Worm (Caenorhabditis elegans) whole organism, L2 larva: Measurements from ENCODE around the gene ttm-2.

Source experiments
- C34F6.9 ChIP-seq: fragments of 150-350 bp; optimal IDR thresholded peaks from 2 replicates; lab custom pipeline; 2014; ENCODE audit warnings: missing biosample characterization, missing genetic modification characterization
- F13H6.1 ChIP-seq: sonication (generic microtip); optimal IDR thresholded peaks from 2 replicates; lab custom pipeline; 2016; ENCODE audit warnings: missing genetic modification characterization, missing compliant biosample characterization
- R02D3.7 ChIP-seq: fragments of 150-350 bp; optimal IDR thresholded peaks from 2 replicates; lab custom pipeline; 2014; ENCODE audit warnings: missing biosample characterization, missing genetic modification characterization
- Y55F3AM.14 ChIP-seq: fragments of 200-800 bp; sonication (Bioruptor generic); optimal IDR thresholded peaks from 2 replicates; lab custom pipeline; 2018; ENCODE audit warnings: mild to moderate bottlenecking, missing genetic modification characterization, missing compliant biosample characterization
- ZK546.5 ChIP-seq: sonication (generic microtip); optimal IDR thresholded peaks from 2 replicates; lab custom pipeline; 2017; ENCODE audit warnings: missing biosample characterization, missing genetic modification characterization
- aly-2 ChIP-seq: fragments of 150-350 bp; optimal IDR thresholded peaks from 2 replicates; lab custom pipeline; 2014; ENCODE audit warnings: missing biosample characterization, missing genetic modification characterization
- ama-1 ChIP-seq: fragments of 150-350 bp; optimal IDR thresholded peaks from 2 replicates; lab custom pipeline; 2018; ENCODE audit warnings: inconsistent platforms
- blmp-1 ChIP-seq: sonication (generic microtip); optimal IDR thresholded peaks from 2 replicates; lab custom pipeline; 2017; ENCODE audit warnings: missing genetic modification characterization, mild to moderate bottlenecking, missing compliant biosample characterization, antibody characterized with exemption, moderate library complexity; ENCODE audit not compliant: insufficient read depth
- ceh-16 ChIP-seq: fragments of 150-350 bp; optimal IDR thresholded peaks from 2 replicates; lab custom pipeline; 2014; ENCODE audit warnings: missing biosample characterization, missing genetic modification characterization
- crh-2 ChIP-seq: sonication (generic microtip); optimal IDR thresholded peaks from 2 replicates; lab custom pipeline; 2017; ENCODE audit warnings: missing biosample characterization, missing genetic modification characterization
- egl-27 ChIP-seq: sonication (generic microtip); optimal IDR thresholded peaks from 3 replicates; lab custom pipeline; 2017; ENCODE audit warnings: missing biosample characterization, missing genetic modification reagents, missing genetic modification characterization
- elt-1 ChIP-seq: fragments of 150-350 bp; optimal IDR thresholded peaks from 2 replicates; lab custom pipeline; 2014; ENCODE audit warnings: missing biosample characterization, missing genetic modification characterization
- elt-3 ChIP-seq: sonication (generic microtip); optimal IDR thresholded peaks from 2 replicates; lab custom pipeline; 2017; ENCODE audit warnings: missing biosample characterization, missing genetic modification characterization
- fos-1 ChIP-seq: fragments of 150-350 bp; optimal IDR thresholded peaks from 2 replicates; lab custom pipeline; 2014; ENCODE audit warnings: missing biosample characterization, missing genetic modification characterization
- lin-11 ChIP-seq: fragments of 150-350 bp; sonication (generic microtip); optimal IDR thresholded peaks from 2 replicates; lab custom pipeline; 2014; ENCODE audit warnings: missing biosample characterization, missing genetic modification characterization, inconsistent platforms, mixed read lengths
- lin-13 ChIP-seq: fragments of 150-350 bp; optimal IDR thresholded peaks from 2 replicates; lab custom pipeline; 2014; ENCODE audit warnings: missing biosample characterization, missing genetic modification reagents, missing genetic modification characterization
- lsy-2 ChIP-seq, 2 experiments: fragments of 150-350 bp in 1 of 2; sonication (generic microtip) in 1 of 2; optimal IDR thresholded peaks; 2 replicates each; lab custom pipeline; 2014 to 2017; ENCODE audit warnings: missing biosample characterization in 2 of 2, missing genetic modification characterization in 2 of 2
- mab-5 ChIP-seq: fragments of 150-350 bp; optimal IDR thresholded peaks from 2 replicates; lab custom pipeline; 2014; ENCODE audit warnings: missing biosample characterization, missing genetic modification characterization
- mbf-1 ChIP-seq: sonication (generic microtip); optimal IDR thresholded peaks from 2 replicates; lab custom pipeline; 2017; ENCODE audit warnings: missing biosample characterization, missing genetic modification characterization
- mdl-1 ChIP-seq, 2 experiments: fragments of 150-350 bp in 1 of 2; sonication (generic microtip) in 1 of 2; optimal IDR thresholded peaks; 2 replicates each; lab custom pipeline; 2017; ENCODE audit warnings: missing biosample characterization in 2 of 2, missing genetic modification characterization in 2 of 2
- nhr-10 ChIP-seq: sonication (generic microtip); optimal IDR thresholded peaks from 2 replicates; lab custom pipeline; 2017; ENCODE audit warnings: missing biosample characterization, missing genetic modification characterization
- nhr-12 ChIP-seq: fragments of 150-350 bp; optimal IDR thresholded peaks from 2 replicates; lab custom pipeline; 2014; ENCODE audit warnings: missing biosample characterization, missing genetic modification characterization
- nhr-129 ChIP-seq: fragments of 150-350 bp; optimal IDR thresholded peaks from 2 replicates; lab custom pipeline; 2014; ENCODE audit warnings: missing biosample characterization, missing genetic modification characterization
- nhr-21 ChIP-seq: fragments of 150-350 bp; optimal IDR thresholded peaks from 2 replicates; lab custom pipeline; 2014; ENCODE audit warnings: missing biosample characterization, missing genetic modification characterization
- nhr-23 ChIP-seq: fragments of 150-350 bp; optimal IDR thresholded peaks from 2 replicates; lab custom pipeline; 2014; ENCODE audit warnings: missing biosample characterization, missing genetic modification reagents, missing genetic modification characterization
- nhr-237 ChIP-seq: fragments of 150-350 bp; optimal IDR thresholded peaks from 2 replicates; lab custom pipeline; 2014; ENCODE audit warnings: missing biosample characterization, missing genetic modification characterization
- nhr-25 ChIP-seq: fragments of 150-350 bp; sonication (generic microtip); optimal IDR thresholded peaks from 3 replicates; lab custom pipeline; 2014; ENCODE audit warnings: missing biosample characterization, missing genetic modification characterization
- nhr-6 ChIP-seq: fragments of 150-350 bp; optimal IDR thresholded peaks from 2 replicates; lab custom pipeline; 2014; ENCODE audit warnings: missing biosample characterization, missing genetic modification characterization
- nhr-77 ChIP-seq: fragments of 150-350 bp; optimal IDR thresholded peaks from 2 replicates; lab custom pipeline; 2014; ENCODE audit warnings: missing biosample characterization, missing genetic modification characterization
- peb-1 ChIP-seq: fragments of 150-350 bp; optimal IDR thresholded peaks from 2 replicates; lab custom pipeline; 2014; ENCODE audit warnings: missing biosample characterization, missing genetic modification characterization
- sem-4 ChIP-seq: fragments of 150-350 bp; optimal IDR thresholded peaks from 2 replicates; lab custom pipeline; 2014; ENCODE audit warnings: missing biosample characterization, missing genetic modification reagents, missing genetic modification characterization
- skn-1 ChIP-seq: sonication (generic microtip); optimal IDR thresholded peaks from 2 replicates; lab custom pipeline; 2017; ENCODE audit warnings: missing biosample characterization, missing genetic modification characterization
- sma-9 ChIP-seq, 2 experiments: fragments of 150-350 bp in 1 of 2; sonication (generic microtip) in 1 of 2; optimal IDR thresholded peaks; 2 replicates each; lab custom pipeline; 2014 to 2016; ENCODE audit warnings: missing genetic modification characterization in 2 of 2, mild to moderate bottlenecking in 1 of 2, missing biosample characterization in 1 of 2, missing compliant biosample characterization in 1 of 2, missing genetic modification reagents in 1 of 2, moderate library complexity in 1 of 2
- snpc-4 ChIP-seq: fragments of 150-350 bp; optimal IDR thresholded peaks from 2 replicates; lab custom pipeline; 2014; ENCODE audit warnings: missing biosample characterization, missing genetic modification characterization
- unc-39 ChIP-seq: fragments of 150-350 bp; optimal IDR thresholded peaks from 2 replicates; lab custom pipeline; 2014; ENCODE audit warnings: missing biosample characterization, missing genetic modification characterization
- unc-55 ChIP-seq: fragments of 150-350 bp; sonication (generic microtip); optimal IDR thresholded peaks from 3 replicates; lab custom pipeline; 2014; ENCODE audit warnings: missing biosample characterization, missing genetic modification reagents, missing genetic modification characterization
- unc-62 ChIP-seq: fragments of 150-350 bp; optimal IDR thresholded peaks from 2 replicates; lab custom pipeline; 2014; ENCODE audit warnings: missing biosample characterization, missing genetic modification reagents, missing genetic modification characterization
- ztf-11 ChIP-seq: sonication (generic microtip); optimal IDR thresholded peaks from 2 replicates; lab custom pipeline; 2017; ENCODE audit warnings: missing biosample characterization, missing genetic modification characterization
- ztf-4 ChIP-seq: fragments of 150-350 bp; optimal IDR thresholded peaks from 2 replicates; lab custom pipeline; 2014; ENCODE audit warnings: missing biosample characterization, missing genetic modification characterization

Gene ttm-2

DNA sequence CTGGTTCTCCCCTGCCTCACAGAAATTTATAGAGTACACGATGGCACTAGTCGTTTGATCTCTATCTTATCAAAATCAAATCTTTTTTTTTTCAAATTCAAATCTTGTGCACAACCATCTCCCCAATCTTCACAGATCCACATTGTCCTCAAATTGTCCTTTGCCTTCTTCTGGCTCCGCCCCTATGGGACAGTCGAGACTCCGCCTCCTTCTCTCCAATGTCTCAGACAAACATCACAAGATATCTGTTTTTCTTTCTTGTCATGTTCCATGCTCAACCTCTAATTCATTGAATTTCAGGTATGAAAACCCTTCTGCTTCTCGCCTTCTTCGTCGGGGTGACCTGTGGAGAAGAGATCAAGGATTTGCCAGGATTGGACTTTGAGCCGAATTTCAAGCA is 28.8 kb downstream of the ttm-2 start, which contains the start of gene ctsa-1.1:
ctsa-1.1 (plus strand) TSS at position 301 of the 400 bp plus-strand sequence.
- TF ChIP-seq ZK546.5 (tag; lab: Kevin White, UChicago) (no peak), sma-9 (GFP tag; optimal IDR thresholded peaks at IDR 0.05; lab: Kevin White, UChicago) (no peak), sma-9 (tag; optimal IDR thresholded peaks at IDR 0.05; lab: Kevin White, UChicago) (no peak), unc-55 (GFP tag; lab: Kevin White, UChicago) (no peak), peb-1 (tag; lab: Kevin White, UChicago) (no peak), nhr-23 (tag; lab: Kevin White, UChicago) (no peak), elt-1 (tag; lab: Kevin White, UChicago) (no peak), nhr-77 (tag; lab: Kevin White, UChicago) (no peak), nhr-21 (no peak), egl-27 (tag; lab: Kevin White, UChicago) (no peak), R02D3.7 (tag; lab: Kevin White, UChicago) (no peak), crh-2 (tag; lab: Kevin White, UChicago) (no peak), nhr-10 (tag; lab: Kevin White, UChicago) (no peak), nhr-25 (tag; lab: Kevin White, UChicago) (no peak), skn-1 (tag; lab: Kevin White, UChicago) (no peak), nhr-237 (tag; lab: Kevin White, UChicago) (no peak), mdl-1 (tag; optimal IDR thresholded peaks at IDR 0.05; lab: Kevin White, UChicago) (no peak), mbf-1 (tag; lab: Kevin White, UChicago) (no peak), ceh-16 (tag; lab: Kevin White, UChicago) (no peak)

DNA sequence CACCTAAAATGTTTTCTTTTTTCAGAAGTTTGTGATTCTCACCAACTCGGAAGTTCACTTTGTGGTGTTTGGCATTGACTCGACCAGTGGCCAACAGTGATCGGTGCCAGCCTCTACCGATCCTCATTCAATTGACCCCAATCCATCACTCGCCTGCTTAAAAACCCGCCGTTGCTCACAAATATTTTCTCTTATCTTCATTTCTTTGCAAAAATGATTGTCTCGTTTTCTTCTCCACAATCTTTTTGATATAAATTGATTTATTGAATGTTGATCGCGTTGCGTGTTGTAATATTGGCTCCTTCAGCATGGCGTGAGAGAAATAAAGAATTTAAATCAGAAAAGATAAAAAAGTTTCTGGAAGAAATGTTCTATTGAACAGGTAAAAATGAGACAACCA is 29.6 kb downstream of the ttm-2 start:
- TF ChIP-seq F13H6.1 (tag; lab: Kevin White, UChicago): peak; percentile 28
- no peak for TF ChIP-seq sem-4 (tag; lab: Kevin White, UChicago)
- TF ChIP-seq sma-9 (GFP tag; optimal IDR thresholded peaks at IDR 0.05; lab: Kevin White, UChicago): peak; percentile 45
- TF ChIP-seq sma-9 (tag; optimal IDR thresholded peaks at IDR 0.05; lab: Kevin White, UChicago): no peak
- peak; percentile 30 for TF ChIP-seq mab-5 (tag; lab: Kevin White, UChicago)
- TF ChIP-seq nhr-21: no peak
- peak in 1 of 2 experiments; percentile 33 for TF ChIP-seq lsy-2 (tag; optimal IDR thresholded peaks at IDR 0.05; lab: Kevin White, UChicago)
- TF ChIP-seq C34F6.9: peak; percentile 26
- no peak for TF ChIP-seq lin-11

DNA sequence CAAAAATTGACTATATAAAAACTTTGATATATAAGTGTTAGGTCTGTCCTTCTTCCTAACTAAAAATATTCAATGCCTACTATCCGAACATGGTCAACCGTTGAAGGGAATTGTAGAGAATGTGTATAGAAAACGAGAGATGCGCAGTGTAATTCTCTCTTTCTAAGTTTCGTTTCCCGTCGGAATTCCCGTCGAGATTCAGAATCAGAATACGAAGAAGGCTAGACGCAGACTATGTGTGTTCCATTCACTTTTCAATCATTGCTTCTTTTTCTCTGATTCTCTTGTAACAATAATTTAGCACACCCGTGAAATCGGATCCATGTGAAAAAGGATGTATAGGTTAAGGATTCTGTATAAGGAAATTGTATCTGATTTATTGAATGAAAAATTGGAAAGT is 31.7 kb downstream of the ttm-2 start:
- TF ChIP-seq elt-3 (tag; lab: Kevin White, UChicago) (no peak), nhr-25 (tag; lab: Kevin White, UChicago) (peak; percentile 10), blmp-1 (peak; percentile 93)

DNA sequence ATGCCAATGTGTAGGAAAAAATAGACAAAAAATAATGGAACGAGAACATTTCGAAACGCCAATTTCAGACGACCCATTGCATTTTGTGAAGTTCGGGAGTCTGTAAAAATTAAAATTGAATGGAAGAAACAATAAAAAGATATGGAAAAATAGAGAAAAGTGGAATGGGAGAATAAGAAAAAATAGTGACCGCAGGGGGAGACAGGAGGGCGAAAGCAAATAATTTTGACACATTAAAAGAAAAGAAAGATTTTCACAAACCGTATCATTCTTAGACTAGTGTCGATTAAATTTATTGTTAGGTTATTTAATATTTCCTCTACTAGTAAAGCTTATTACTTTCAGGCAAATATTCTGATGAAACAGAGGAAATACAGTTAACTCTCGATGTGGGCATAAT is 32.3 kb downstream of the ttm-2 start, which contains the start of gene F41C3.11:
F41C3.11 (minus strand) TSS at position 101 of the 400 bp plus-strand sequence.
- TF ChIP-seq mbf-1 (tag; lab: Kevin White, UChicago) (no peak), ztf-4 (tag; lab: Kevin White, UChicago) (no peak), blmp-1 (no peak), crh-2 (tag; lab: Kevin White, UChicago) (no peak), elt-3 (tag; lab: Kevin White, UChicago) (no peak), mdl-1 (tag; optimal IDR thresholded peaks at IDR 0.05; lab: Kevin White, UChicago) (no peak), nhr-129 (no peak), skn-1 (tag; lab: Kevin White, UChicago) (no peak), nhr-12 (tag; lab: Kevin White, UChicago) (no peak)
- TF ChIP-seq, all 48 proteins: peak for 0

DNA sequence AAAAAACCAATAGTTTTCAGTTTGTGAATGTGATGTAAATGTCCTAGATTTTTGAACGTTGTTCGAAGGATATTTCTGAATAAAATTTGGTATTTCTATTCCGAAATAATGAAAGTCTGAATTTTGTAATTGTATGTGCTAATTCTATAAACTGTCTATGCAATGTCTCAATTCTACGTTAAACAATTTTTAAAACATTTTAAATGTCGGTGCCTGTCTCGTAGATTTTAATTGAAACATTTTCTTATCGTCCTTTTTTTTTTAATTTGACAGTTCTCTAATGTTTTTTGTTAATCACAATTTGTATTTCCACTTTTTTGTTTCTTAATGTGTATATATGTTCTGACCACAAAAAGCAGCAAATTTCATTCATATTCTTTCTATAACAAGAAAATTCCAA is 36.5 kb downstream of the ttm-2 start, which contains the start of gene F41C3.7:
F41C3.7 (plus strand) TSS at position 301 of the 400 bp plus-strand sequence.
- TF ChIP-seq R02D3.7 (tag; lab: Kevin White, UChicago): no peak

DNA sequence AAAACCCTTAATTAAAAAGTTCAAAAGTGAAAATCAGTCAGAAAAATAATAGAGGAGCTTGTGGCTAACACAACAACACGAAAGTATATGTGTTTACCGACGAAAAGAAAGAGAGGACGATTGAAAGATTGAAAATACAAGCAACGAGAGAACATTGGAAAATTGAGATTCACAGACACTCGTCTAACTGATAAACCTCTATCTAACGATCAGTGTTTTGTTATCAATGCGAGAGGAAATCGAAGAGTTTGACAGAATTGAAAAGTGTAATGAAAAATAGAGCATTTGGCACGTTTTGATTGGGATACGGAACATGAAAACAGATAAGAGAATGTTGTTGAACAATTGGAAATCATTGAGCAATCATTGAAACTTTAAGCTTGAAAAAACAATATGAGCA is 37.5 kb downstream of the ttm-2 start:
- TF ChIP-seq nhr-129 (peak; percentile 72), ztf-4 (tag; lab: Kevin White, UChicago) (no peak), sem-4 (tag; lab: Kevin White, UChicago) (no peak), F13H6.1 (tag; lab: Kevin White, UChicago) (peak; percentile 65), ceh-16 (tag; lab: Kevin White, UChicago) (no peak), ztf-11 (tag; lab: Kevin White, UChicago) (no peak), egl-27 (tag; lab: Kevin White, UChicago) (no peak), unc-39 (tag; lab: Kevin White, UChicago) (no peak), nhr-6 (no peak), mdl-1 (tag; optimal IDR thresholded peaks at IDR 0.05; lab: Kevin White, UChicago) (no peak), nhr-21 (no peak), aly-2 (tag; lab: Kevin White, UChicago) (no peak), Y55F3AM.14 (no peak), fos-1 (tag; lab: Kevin White, UChicago) (peak; percentile 95), snpc-4 (no peak), ama-1 (lab: Kevin White, UChicago) (no peak), nhr-77 (tag; lab: Kevin White, UChicago) (no peak), lin-13 (no peak), blmp-1 (no peak), nhr-12 (tag; lab: Kevin White, UChicago) (no peak), mbf-1 (tag; lab: Kevin White, UChicago) (no peak), mab-5 (tag; lab: Kevin White, UChicago) (no peak), R02D3.7 (tag; lab: Kevin White, UChicago) (no peak), unc-62 (no peak), crh-2 (tag; lab: Kevin White, UChicago) (peak; percentile 76), nhr-25 (tag; lab: Kevin White, UChicago) (no peak), lin-11 (no peak)
